Worm (Caenorhabditis elegans) whole organism, L1 larva: ENCODE results near the gene dpy-17.

Experiments used
- C04F5.9 ChIP-seq: sonication (generic microtip); optimal IDR thresholded peaks from 2 replicates; lab custom pipeline; 2016; ENCODE audit warnings: missing genetic modification characterization, missing compliant biosample characterization
- C16A3.4 ChIP-seq: fragments of 150-350 bp; optimal IDR thresholded peaks from 2 replicates; lab custom pipeline; 2014; ENCODE audit warnings: missing biosample characterization, missing genetic modification characterization
- C34B4.2 ChIP-seq: sonication (generic microtip); optimal IDR thresholded peaks from 2 replicates; lab custom pipeline; 2017; ENCODE audit warnings: mild to moderate bottlenecking, missing genetic modification characterization, missing compliant biosample characterization
- Y116A8C.19 ChIP-seq: sonication (generic microtip); optimal IDR thresholded peaks from 2 replicates; lab custom pipeline; 2016; ENCODE audit warnings: missing compliant biosample characterization, missing genetic modification characterization, borderline replicate concordance
- aha-1 ChIP-seq: fragments of 150-350 bp; optimal IDR thresholded peaks from 2 replicates; lab custom pipeline; 2014; ENCODE audit warnings: missing biosample characterization, missing genetic modification characterization
- ama-1 ChIP-seq: fragments of 150-350 bp; optimal IDR thresholded peaks from 2 replicates; lab custom pipeline; 2014
- blmp-1 ChIP-seq: fragments of 150-350 bp; optimal IDR thresholded peaks from 2 replicates; lab custom pipeline; 2014; ENCODE audit warnings: missing biosample characterization, missing genetic modification characterization
- ceh-63 ChIP-seq: fragments of 200-800 bp; sonication (Bioruptor generic); optimal IDR thresholded peaks from 2 replicates; lab custom pipeline; 2018; ENCODE audit warnings: mild to moderate bottlenecking, missing genetic modification characterization, missing compliant biosample characterization
- ceh-82 ChIP-seq, 3 experiments: fragments of 150-350 bp in 1 of 3; sonication (generic microtip) in 2 of 3; optimal IDR thresholded peaks; 2 replicates each; lab custom pipeline; 2014 to 2017; ENCODE audit warnings: missing biosample characterization in 3 of 3, missing genetic modification characterization in 3 of 3
- ceh-90 ChIP-seq: sonication (generic microtip); optimal IDR thresholded peaks from 2 replicates; lab custom pipeline; 2016; ENCODE audit warnings: missing genetic modification characterization, missing compliant biosample characterization
- ces-1 ChIP-seq: fragments of 150-350 bp; optimal IDR thresholded peaks from 2 replicates; lab custom pipeline; 2014; ENCODE audit warnings: missing biosample characterization, missing genetic modification reagents, missing genetic modification characterization
- dpl-1 ChIP-seq, 3 experiments: fragments of 150-350 bp in 2 of 3; sonication (generic microtip) in 1 of 3; optimal IDR thresholded peaks; 2 replicates each; lab custom pipeline; 2014 to 2017; ENCODE audit warnings: missing biosample characterization in 3 of 3, missing genetic modification characterization in 3 of 3, missing genetic modification reagents in 3 of 3
- dsc-1 ChIP-seq: sonication (generic microtip); optimal IDR thresholded peaks from 2 replicates; lab custom pipeline; 2016; ENCODE audit warnings: mild to moderate bottlenecking, missing genetic modification characterization, missing compliant biosample characterization
- efl-3 ChIP-seq: fragments of 200-800 bp; sonication (Bioruptor generic); optimal IDR thresholded peaks from 2 replicates; lab custom pipeline; 2018; ENCODE audit warnings: mild to moderate bottlenecking, missing genetic modification characterization, missing compliant biosample characterization
- elt-2 ChIP-seq: sonication (generic microtip); optimal IDR thresholded peaks from 2 replicates; lab custom pipeline; 2016; ENCODE audit warnings: missing genetic modification characterization, mild to moderate bottlenecking, inconsistent platforms, missing compliant biosample characterization, missing genetic modification reagents
- ets-5 ChIP-seq: fragments of 200-800 bp; sonication (Bioruptor generic); IDR thresholded peaks from 2 replicates; pipeline ENCODE4 v1.3.6; 2022; ENCODE audit warnings: missing genetic modification characterization, missing compliant biosample characterization
- fkh-10 ChIP-seq: sonication (generic microtip); optimal IDR thresholded peaks from 2 replicates; lab custom pipeline; 2017; ENCODE audit warnings: missing biosample characterization, missing genetic modification reagents, missing genetic modification characterization
- fkh-4 ChIP-seq: sonication (generic microtip); optimal IDR thresholded peaks from 2 replicates; lab custom pipeline; 2016; ENCODE audit warnings: missing compliant biosample characterization, missing genetic modification characterization, borderline replicate concordance
- fkh-8 ChIP-seq: sonication (generic microtip); optimal IDR thresholded peaks from 2 replicates; lab custom pipeline; 2016; ENCODE audit warnings: mild to moderate bottlenecking, missing genetic modification characterization, missing compliant biosample characterization
- fos-1 ChIP-seq: fragments of 150-350 bp; optimal IDR thresholded peaks from 2 replicates; lab custom pipeline; 2014; ENCODE audit warnings: missing biosample characterization, missing genetic modification characterization
- hlh-4 ChIP-seq: sonication (generic microtip); optimal IDR thresholded peaks from 2 replicates; lab custom pipeline; 2016; ENCODE audit warnings: mild to moderate bottlenecking, missing genetic modification characterization, missing compliant biosample characterization
- irx-1 ChIP-seq: sonication (generic microtip); optimal IDR thresholded peaks from 2 replicates; lab custom pipeline; 2016; ENCODE audit warnings: missing genetic modification characterization, missing compliant biosample characterization
- jun-1 ChIP-seq: fragments of 150-350 bp; optimal IDR thresholded peaks from 2 replicates; lab custom pipeline; 2014; ENCODE audit warnings: missing biosample characterization, missing genetic modification reagents, missing genetic modification characterization
- lin-15B ChIP-seq: fragments of 150-350 bp; sonication (generic microtip); optimal IDR thresholded peaks from 3 replicates; lab custom pipeline; 2014; ENCODE audit warnings: missing biosample characterization, missing genetic modification characterization
- lsy-2 ChIP-seq, 2 experiments: fragments of 150-350 bp; optimal IDR thresholded peaks; 2 replicates each; lab custom pipeline; 2014; ENCODE audit warnings: missing biosample characterization in 2 of 2, missing genetic modification characterization in 2 of 2
- mef-2 ChIP-seq: fragments of 150-350 bp; optimal IDR thresholded peaks from 2 replicates; lab custom pipeline; 2014; ENCODE audit warnings: missing biosample characterization, missing genetic modification characterization
- mep-1 ChIP-seq: fragments of 150-350 bp; optimal IDR thresholded peaks from 2 replicates; lab custom pipeline; 2014; ENCODE audit warnings: missing biosample characterization, missing genetic modification characterization
- nhr-47 ChIP-seq: sonication (generic microtip); optimal IDR thresholded peaks from 2 replicates; lab custom pipeline; 2016; ENCODE audit warnings: mild to moderate bottlenecking, missing genetic modification characterization, moderate library complexity, missing compliant biosample characterization
- nhr-71 ChIP-seq: sonication (generic microtip); optimal IDR thresholded peaks from 2 replicates; lab custom pipeline; 2016; ENCODE audit warnings: mild to moderate bottlenecking, missing genetic modification characterization, moderate library complexity, missing compliant biosample characterization
- nhr-77 ChIP-seq: fragments of 150-350 bp; optimal IDR thresholded peaks from 2 replicates; lab custom pipeline; 2014; ENCODE audit warnings: missing biosample characterization, missing genetic modification characterization
- nhr-84 ChIP-seq: sonication (generic microtip); optimal IDR thresholded peaks from 2 replicates; lab custom pipeline; 2017; ENCODE audit warnings: missing biosample characterization, missing genetic modification characterization
- nhr-85 ChIP-seq: sonication (generic microtip); peaks from one replicate; lab custom pipeline; 2016; ENCODE audit warnings: missing genetic modification characterization, inconsistent platforms, missing compliant biosample characterization
- pag-3 ChIP-seq: sonication (generic microtip); optimal IDR thresholded peaks from 2 replicates; lab custom pipeline; 2017; ENCODE audit warnings: missing genetic modification characterization, mild to moderate bottlenecking, missing compliant biosample characterization, antibody characterized with exemption, borderline replicate concordance; ENCODE audit not compliant: insufficient read depth
- snpc-4 ChIP-seq: fragments of 150-350 bp; optimal IDR thresholded peaks from 2 replicates; lab custom pipeline; 2014; ENCODE audit warnings: missing biosample characterization, missing genetic modification characterization
- snu-23 ChIP-seq: sonication (generic microtip); optimal IDR thresholded peaks from 2 replicates; lab custom pipeline; 2016; ENCODE audit warnings: missing genetic modification characterization, missing compliant biosample characterization
- sox-4 ChIP-seq: sonication (generic microtip); optimal IDR thresholded peaks from 2 replicates; lab custom pipeline; 2016; ENCODE audit warnings: missing genetic modification characterization, missing compliant biosample characterization
- sptf-1 ChIP-seq: fragments of 150-350 bp; optimal IDR thresholded peaks from 2 replicates; lab custom pipeline; 2014; ENCODE audit warnings: missing biosample characterization, missing genetic modification characterization
- sup-37 ChIP-seq: fragments of 200-800 bp; sonication (Bioruptor generic); optimal IDR thresholded peaks from 2 replicates; lab custom pipeline; 2018; ENCODE audit warnings: mild to moderate bottlenecking, missing genetic modification characterization, missing compliant biosample characterization
- swsn-7 ChIP-seq: sonication (generic microtip); optimal IDR thresholded peaks from 2 replicates; lab custom pipeline; 2016; ENCODE audit warnings: missing genetic modification characterization, missing compliant biosample characterization
- tbx-2 ChIP-seq: sonication (generic microtip); optimal IDR thresholded peaks from 2 replicates; lab custom pipeline; 2016; ENCODE audit warnings: missing genetic modification characterization, missing compliant biosample characterization
- unc-130 ChIP-seq: fragments of 150-350 bp; optimal IDR thresholded peaks from 2 replicates; lab custom pipeline; 2017; ENCODE audit warnings: missing biosample characterization, missing genetic modification characterization, inconsistent platforms
- unc-30 ChIP-seq: sonication (generic microtip); optimal IDR thresholded peaks from 2 replicates; lab custom pipeline; 2017; ENCODE audit warnings: missing biosample characterization, missing genetic modification characterization
- unc-86 ChIP-seq: sonication (generic microtip); optimal IDR thresholded peaks from 2 replicates; lab custom pipeline; 2016; ENCODE audit warnings: missing genetic modification characterization, missing compliant biosample characterization
- unc-98 ChIP-seq: fragments of 200-800 bp; sonication (Bioruptor generic); IDR thresholded peaks from 2 replicates; pipeline ENCODE4 v1.3.6; 2022; ENCODE audit warnings: missing genetic modification characterization, missing compliant biosample characterization
- vab-15 ChIP-seq: sonication (generic microtip); optimal IDR thresholded peaks from 2 replicates; lab custom pipeline; 2017; ENCODE audit warnings: missing genotype, mild to moderate bottlenecking, missing genetic modification characterization, missing compliant biosample characterization
- xbp-1 ChIP-seq: sonication (generic microtip); optimal IDR thresholded peaks from 2 replicates; lab custom pipeline; 2016; ENCODE audit warnings: missing genetic modification characterization, missing compliant biosample characterization
- zip-4 ChIP-seq: fragments of 200-800 bp; sonication (Bioruptor generic); optimal IDR thresholded peaks from 2 replicates; lab custom pipeline; 2018; ENCODE audit warnings: mild to moderate bottlenecking, missing genetic modification characterization, moderate library complexity, missing compliant biosample characterization
- ztf-4 ChIP-seq: fragments of 150-350 bp; optimal IDR thresholded peaks from 2 replicates; lab custom pipeline; 2014; ENCODE audit warnings: missing biosample characterization, missing genetic modification characterization

dpy-17 gene

ce11 chrIII:5105485-5105884, 1.6 kb upstream of the dpy-17 start:
- TF ChIP-seq fkh-10 (GFP tag; lab: Kevin White, UChicago) (no peak), fkh-8 (tag; lab: Kevin White, UChicago) (no peak), dpl-1 (GFP tag; optimal IDR thresholded peaks at IDR 0.05; lab: Kevin White, UChicago) (no peak), nhr-71 (tag; lab: Kevin White, UChicago) (no peak), hlh-4 (tag; lab: Kevin White, UChicago) (no peak), nhr-85 (tag; lab: Kevin White, UChicago) (no peak), pag-3 (tag; lab: Kevin White, UChicago) (no peak), unc-86 (tag; lab: Kevin White, UChicago) (no peak)

DNA sequence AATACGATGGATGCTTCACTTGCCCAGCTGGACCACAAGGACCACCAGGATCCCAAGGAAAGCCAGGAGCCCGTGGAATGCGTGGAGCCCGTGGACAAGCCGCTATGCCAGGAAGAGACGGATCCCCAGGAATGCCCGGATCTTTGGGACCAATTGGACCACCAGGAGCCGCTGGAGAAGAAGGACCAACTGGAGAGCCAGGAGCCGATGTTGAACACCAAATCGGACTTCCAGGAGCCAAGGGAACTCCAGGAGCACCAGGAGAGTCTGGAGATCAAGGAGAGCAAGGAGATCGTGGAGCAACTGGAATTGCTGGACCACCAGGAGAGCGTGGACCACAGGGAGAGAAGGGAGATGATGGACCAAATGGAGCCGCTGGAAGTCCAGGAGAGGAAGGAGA, 829 bp downstream of the dpy-17 start:
- TF ChIP-seq dsc-1 (tag; lab: Kevin White, UChicago) (no peak), unc-30 (no peak), blmp-1 (no peak), vab-15 (tag; lab: Kevin White, UChicago) (no peak), ceh-82 (tag; optimal IDR thresholded peaks at IDR 0.05; lab: Kevin White, UChicago) (no peak), mep-1 (no peak), fkh-4 (tag; lab: Kevin White, UChicago) (no peak), mef-2 (tag; lab: Kevin White, UChicago) (no peak), ets-5 (GFP tag; lab: Robert Waterston, UW) (no peak), fos-1 (tag; lab: Kevin White, UChicago) (no peak)

DNA sequence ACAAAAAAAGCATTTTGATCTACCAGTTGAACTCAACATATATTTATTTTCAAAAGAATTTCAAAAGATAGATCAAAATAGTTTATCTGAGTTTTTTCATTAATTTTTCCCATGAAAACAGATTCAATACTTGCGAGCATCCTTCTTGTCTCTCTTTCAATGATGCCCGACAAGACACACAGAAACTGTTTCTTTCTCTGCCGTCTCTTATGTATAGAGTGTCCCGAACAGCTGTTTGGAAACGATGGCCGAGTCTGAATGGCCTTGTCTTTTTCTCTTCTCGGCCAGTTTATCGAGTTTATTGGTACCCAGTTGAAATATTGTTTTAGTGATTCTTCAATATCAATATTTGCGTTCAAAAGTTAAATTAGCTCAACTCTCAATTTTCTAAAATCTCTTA, 1.6 kb downstream of the dpy-17 start:
- TF ChIP-seq unc-98 (GFP tag; lab: Robert Waterston, UW) = no peak
- no peak for TF ChIP-seq ama-1
- TF ChIP-seq hlh-4 (tag; lab: Kevin White, UChicago) = no peak
- TF ChIP-seq vab-15 (tag; lab: Kevin White, UChicago) = no peak
- TF ChIP-seq lsy-2 (tag; optimal IDR thresholded peaks at IDR 0.05; lab: Kevin White, UChicago) = peak; percentile 72 to 78
- TF ChIP-seq efl-3 (GFP tag; lab: Kevin White, UChicago) = no peak
- peak; percentile 3 for TF ChIP-seq blmp-1
- no peak for TF ChIP-seq ztf-4 (tag; lab: Kevin White, UChicago)
- TF ChIP-seq ceh-90 (tag; lab: Kevin White, UChicago) = peak; percentile 59
- peak; percentile 52 for TF ChIP-seq swsn-7 (tag; lab: Kevin White, UChicago)
- TF ChIP-seq sup-37 (GFP tag; lab: Kevin White, UChicago) = no peak
- TF ChIP-seq tbx-2 (tag; lab: Kevin White, UChicago) = peak; percentile 65
- no peak for TF ChIP-seq dsc-1 (tag; lab: Kevin White, UChicago)
- TF ChIP-seq sptf-1 = no peak
- no peak for TF ChIP-seq unc-130 (tag; lab: Kevin White, UChicago)
- TF ChIP-seq unc-86 (tag; lab: Kevin White, UChicago) = no peak
- TF ChIP-seq pag-3 (tag; lab: Kevin White, UChicago) = no peak
- TF ChIP-seq snpc-4 (tag; lab: Kevin White, UChicago) = peak; percentile 43
- no peak for TF ChIP-seq ces-1
- no peak for TF ChIP-seq unc-30
- peak; percentile 36 for TF ChIP-seq sox-4 (tag; lab: Kevin White, UChicago)
- TF ChIP-seq C16A3.4 (tag; lab: Kevin White, UChicago) = peak; percentile 36
- TF ChIP-seq snu-23 (GFP tag; lab: Kevin White, UChicago) = peak; percentile 77
- TF ChIP-seq Y116A8C.19 = no peak
- TF ChIP-seq jun-1 (tag; lab: Kevin White, UChicago) = no peak
- TF ChIP-seq elt-2 (tag; lab: Kevin White, UChicago) = no peak
- peak; percentile 54 for TF ChIP-seq nhr-85 (tag; lab: Kevin White, UChicago)
- no peak for TF ChIP-seq zip-4 (GFP tag; lab: Kevin White, UChicago)
- peak; percentile 46 for TF ChIP-seq lin-15B (tag; lab: Kevin White, UChicago)
- no peak for TF ChIP-seq fkh-10 (GFP tag; lab: Kevin White, UChicago)
- TF ChIP-seq dpl-1 (GFP tag; optimal IDR thresholded peaks at IDR 0.05; lab: Kevin White, UChicago) = peak; percentile 55 to 69 (median 68)
- TF ChIP-seq xbp-1 (tag; lab: Kevin White, UChicago) = peak; percentile 43
- no peak for TF ChIP-seq C04F5.9 (tag; lab: Kevin White, UChicago)
- TF ChIP-seq C34B4.2 (tag; lab: Kevin White, UChicago) = no peak
- TF ChIP-seq nhr-47 (tag; lab: Kevin White, UChicago) = no peak
- TF ChIP-seq irx-1 (tag; lab: Kevin White, UChicago) = peak; percentile 36
- TF ChIP-seq fos-1 (tag; lab: Kevin White, UChicago) = no peak
- TF ChIP-seq aha-1 (tag; lab: Kevin White, UChicago) = no peak
- no peak for TF ChIP-seq ceh-63 (GFP tag; lab: Kevin White, UChicago)
- no peak for TF ChIP-seq nhr-84
- TF ChIP-seq nhr-77 (tag; lab: Kevin White, UChicago) = peak; percentile 25
- TF ChIP-seq ceh-82 (tag; optimal IDR thresholded peaks at IDR 0.05; lab: Kevin White, UChicago) = peak; percentile 29 to 77 (median 46)
- TF ChIP-seq mep-1 = peak; percentile 73
